Worm (Caenorhabditis elegans) whole organism, early embryonic: ENCODE results near the gene F38C2.7.

ENCODE experiments used
- F13C5.2 ChIP-seq: sonication (generic microtip); optimal IDR thresholded peaks from 2 replicates; lab custom pipeline; 2017; ENCODE audit warnings: mild to moderate bottlenecking, missing genetic modification characterization, inconsistent platforms, missing compliant biosample characterization
- aly-1 ChIP-seq: sonication (generic microtip); optimal IDR thresholded peaks from 2 replicates; lab custom pipeline; 2016; ENCODE audit warnings: missing genetic modification characterization, missing compliant biosample characterization
- ama-1 ChIP-seq: fragments of 150-350 bp; optimal IDR thresholded peaks from 2 replicates; lab custom pipeline; 2014
- ets-7 ChIP-seq: sonication (generic microtip); optimal IDR thresholded peaks from 2 replicates; lab custom pipeline; 2016; ENCODE audit warnings: missing genotype, missing genetic modification characterization, missing compliant biosample characterization
- flt-1 ChIP-seq: fragments of 200-800 bp; sonication (Bioruptor generic); IDR thresholded peaks from 2 replicates; pipeline ENCODE4 v1.3.6; 2022; ENCODE audit warnings: missing genetic modification characterization, missing compliant biosample characterization
- hmbx-1 ChIP-seq: sonication (generic microtip); optimal IDR thresholded peaks from 2 replicates; lab custom pipeline; 2016; ENCODE audit warnings: mild to moderate bottlenecking, missing genetic modification characterization, missing compliant biosample characterization
- tra-4 ChIP-seq: sonication (generic microtip); optimal IDR thresholded peaks from 2 replicates; lab custom pipeline; 2017; ENCODE audit warnings: missing genetic modification characterization, missing compliant biosample characterization

DNA sequence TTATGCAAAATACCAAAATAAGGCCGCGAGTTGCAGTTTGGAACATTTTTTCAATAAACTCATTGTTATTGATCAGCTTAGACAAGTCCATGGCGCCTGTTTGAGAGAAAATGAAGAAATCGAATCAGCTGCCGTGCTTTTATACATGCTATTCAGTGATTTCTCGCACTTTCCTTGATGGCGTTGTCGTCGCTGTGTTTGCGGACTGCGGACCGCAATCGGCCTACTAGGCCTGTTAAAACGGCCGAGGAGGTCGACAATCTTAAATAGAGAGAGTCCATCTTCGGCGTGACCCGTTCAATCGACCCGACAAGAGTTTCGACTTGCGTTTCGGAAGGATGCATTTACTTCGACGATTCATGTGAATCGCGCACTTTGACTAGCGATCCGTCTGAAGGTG lies 13.6 kb upstream of the F38C2.7 start, which contains the start of gene srz-75:
- no peak for TF ChIP-seq flt-1 (GFP tag; lab: Robert Waterston, UW)
- no peak for TF ChIP-seq hmbx-1 (tag; lab: Kevin White, UChicago)
- no peak for TF ChIP-seq ets-7 (tag; lab: Kevin White, UChicago)
- no peak for TF ChIP-seq F13C5.2
- no peak for TF ChIP-seq ama-1 (lab: Kevin White, UChicago)
- TF ChIP-seq tra-4, result no peak
- no peak for TF ChIP-seq aly-1 (tag; lab: Kevin White, UChicago)
